Fruit fly (Drosophila melanogaster) Kc167 (cell line): Measurements from ENCODE around the gene Spn77Bc.

Experiments
- Myc ChIP-seq: fragments of >200 bp; optimal IDR thresholded peaks from 2 replicates; lab custom pipeline; 2017; ENCODE audit warnings: missing external identifiers
- Sin3A ChIP-seq: fragments of >200 bp; optimal IDR thresholded peaks from 2 replicates; lab custom pipeline; 2018; ENCODE audit warnings: missing external identifiers
- h ChIP-seq: fragments of >200 bp; optimal IDR thresholded peaks from 3 replicates; lab custom pipeline; 2018; ENCODE audit warnings: missing external identifiers
- insv ChIP-seq: fragments of >200 bp; optimal IDR thresholded peaks from 3 replicates; lab custom pipeline; 2018; ENCODE audit warnings: missing external identifiers
- psq ChIP-seq: fragments of >200 bp; optimal IDR thresholded peaks from 2 replicates; lab custom pipeline; 2017; ENCODE audit warnings: missing external identifiers
- ttk ChIP-seq: sonication (Bioruptor generic); optimal IDR thresholded peaks from 2 replicates; lab custom pipeline; 2017; ENCODE audit warnings: missing external identifiers

The Spn77Bc gene

DNA sequence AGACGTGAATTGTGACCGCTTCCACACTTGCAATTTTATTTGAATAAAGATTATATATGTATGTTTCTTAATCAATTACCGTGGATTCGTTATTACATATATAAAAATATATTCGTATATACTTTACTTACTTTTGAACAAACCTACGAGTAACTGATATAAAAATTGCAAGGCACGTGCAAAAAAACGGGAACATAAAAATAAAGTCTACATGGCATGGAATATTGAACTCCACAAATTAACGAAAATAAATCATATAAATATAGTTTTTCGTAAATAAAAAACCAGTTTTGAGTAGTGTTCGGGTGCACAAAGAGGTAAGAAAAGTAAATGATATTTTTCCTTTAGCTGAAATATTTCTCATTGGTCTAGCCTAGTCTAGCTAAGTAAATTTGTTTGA is at the start of gene Spn77Bc:
Spn77Bc (plus strand) TSS at position 301 of the 400 bp plus-strand sequence.
- TF ChIP-seq Myc (lab: Kevin White, UChicago), result no peak
- no peak for TF ChIP-seq ttk (lab: Kevin White, UChicago)
- no peak for TF ChIP-seq h

DNA sequence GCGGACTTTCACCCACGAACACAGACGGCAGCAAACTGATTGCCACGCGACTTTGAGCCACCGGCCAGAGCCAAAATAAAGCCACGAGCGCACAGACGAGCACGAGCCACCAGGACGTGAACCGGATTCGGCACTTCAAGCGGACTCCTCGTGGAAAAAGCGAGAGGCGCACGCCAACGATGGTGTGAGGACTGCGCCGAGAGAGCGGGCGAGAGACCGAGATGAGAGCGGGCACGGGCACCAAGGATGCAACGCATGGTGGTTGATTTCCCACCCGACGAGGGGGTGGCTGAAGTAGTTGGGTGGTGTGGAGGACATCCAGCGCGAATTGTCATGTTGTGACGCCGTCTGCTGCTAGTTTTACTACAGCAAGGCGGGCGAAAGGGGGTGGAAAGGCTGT is 47.3 kb upstream of the Spn77Bc start, which contains the start of gene gogo:
gogo (minus strand) TSS at position 39 of the 400 bp plus-strand sequence.
- TF ChIP-seq ttk (lab: Kevin White, UChicago) (no peak), h (no peak), insv (no peak), Sin3A (lab: Kevin White, UChicago) (no peak), psq (no peak), Myc (lab: Kevin White, UChicago) (no peak)

DNA sequence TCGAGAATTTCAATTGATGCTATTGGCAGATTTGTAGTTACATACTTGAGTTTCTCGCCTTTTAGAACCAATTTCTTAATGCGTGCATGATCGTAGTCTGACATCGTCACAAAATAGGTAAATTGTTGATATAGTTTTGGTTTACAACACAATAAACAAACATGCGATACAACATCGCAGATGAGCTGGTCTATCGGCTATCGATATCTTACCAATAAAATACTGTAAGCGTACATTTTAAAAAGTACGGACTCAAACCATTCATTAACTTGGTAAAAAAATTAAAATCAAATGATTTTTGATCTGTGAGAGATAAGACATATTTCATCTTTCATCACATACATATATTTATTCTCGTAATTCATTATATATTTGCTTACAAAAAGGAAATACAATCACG is 45.6 kb upstream of the Spn77Bc start, which contains the start of gene FRG1:
FRG1 (minus strand) TSS at position 175 of the 400 bp plus-strand sequence.
- TF ChIP-seq psq (no peak), insv (no peak), Myc (lab: Kevin White, UChicago) (no peak), h (no peak), Sin3A (lab: Kevin White, UChicago) (no peak), ttk (lab: Kevin White, UChicago) (no peak)

dm6 chr3L:20299110-20299509 is 43.3 kb upstream of the Spn77Bc start, which contains the start of gene SCCRO4:
TSS of gene SCCRO4 (plus strand) at chr3L:20299410.
- TF ChIP-seq Myc (lab: Kevin White, UChicago), result no peak
- no peak for TF ChIP-seq psq
- no peak for TF ChIP-seq ttk (lab: Kevin White, UChicago)
- TF ChIP-seq Sin3A (lab: Kevin White, UChicago), result no peak
- TF ChIP-seq h, result no peak

dm6 chr3L:20302081-20302630 is 40.3 kb upstream of the Spn77Bc start, which contains the start of gene Pex23:
TSS of gene Pex23 (minus strand) at chr3L:20302141.
- no peak for TF ChIP-seq h
- no peak for TF ChIP-seq insv
- no peak for TF ChIP-seq Sin3A (lab: Kevin White, UChicago)
- TF ChIP-seq psq, result no peak
- no peak for TF ChIP-seq ttk (lab: Kevin White, UChicago)
- no peak for TF ChIP-seq Myc (lab: Kevin White, UChicago)

DNA sequence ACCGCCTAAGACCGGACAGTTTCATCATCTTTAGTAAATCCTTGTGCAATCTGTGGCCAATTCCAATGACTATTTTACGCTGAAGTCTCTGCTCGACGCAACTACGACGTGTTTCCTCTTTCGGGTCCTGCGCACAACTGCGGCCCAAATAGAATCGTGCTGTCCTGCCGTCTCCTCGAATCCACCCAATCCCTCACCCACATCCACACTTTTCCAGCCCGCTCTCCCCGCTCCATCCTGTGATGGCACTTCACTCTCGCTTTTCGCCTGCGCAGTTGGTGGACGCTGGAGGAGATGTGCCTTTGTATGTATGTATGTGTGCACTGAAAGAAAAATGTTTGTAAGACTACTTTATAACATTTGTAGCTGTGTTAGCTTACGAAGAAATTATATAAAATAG is 36.3 kb upstream of the Spn77Bc start, which contains the start of gene CG32225:
CG32225 (minus strand) TSS at position 142 of the 400 bp plus-strand sequence.
- no peak for TF ChIP-seq Myc (lab: Kevin White, UChicago)
- no peak for TF ChIP-seq h
- TF ChIP-seq ttk (lab: Kevin White, UChicago), result no peak
- TF ChIP-seq psq, result no peak
- TF ChIP-seq insv, result no peak

dm6 chr3L:20309354-20309753 is 33.1 kb upstream of the Spn77Bc start, which contains the start of gene polo:
TSS of gene polo (plus strand) at chr3L:20309654.
- TF ChIP-seq Sin3A (lab: Kevin White, UChicago) (no peak), Myc (lab: Kevin White, UChicago) (no peak), ttk (lab: Kevin White, UChicago) (no peak), insv (no peak), h (no peak), psq (no peak)

dm6 chr3L:20309758-20310733 is 32.4 kb upstream of the Spn77Bc start:
- TF ChIP-seq insv (peak; percentile 7), psq (no peak), h (no peak)

DNA sequence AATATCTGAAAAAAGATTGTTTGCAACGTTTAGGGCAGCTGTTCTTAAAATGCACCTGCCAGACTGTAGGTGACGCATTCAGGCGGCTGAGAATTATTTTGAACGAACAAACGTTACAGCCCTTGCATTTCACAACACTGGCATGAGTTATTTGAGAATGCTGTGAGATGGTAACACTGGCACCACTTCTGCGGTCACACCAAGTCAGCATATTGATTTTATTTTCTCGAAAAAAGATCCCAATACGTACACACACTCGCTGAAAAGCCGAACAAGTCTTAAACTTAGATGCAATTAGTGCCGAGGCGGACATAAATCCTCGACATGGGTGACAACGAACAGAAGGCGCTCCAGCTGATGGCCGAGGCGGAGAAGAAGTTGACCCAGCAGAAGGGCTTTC is 29.0 kb upstream of the Spn77Bc start, which contains the start of gene alphaSnap:
alphaSnap (plus strand) TSS at position 164 of the 400 bp plus-strand sequence.
- no peak for TF ChIP-seq psq
- TF ChIP-seq insv, result no peak
- no peak for TF ChIP-seq ttk (lab: Kevin White, UChicago)
- no peak for TF ChIP-seq Myc (lab: Kevin White, UChicago)
- no peak for TF ChIP-seq Sin3A (lab: Kevin White, UChicago)
- no peak for TF ChIP-seq h

- no peak for TF ChIP-seq ttk (lab: Kevin White, UChicago)
- no peak for TF ChIP-seq h
- TF ChIP-seq Myc (lab: Kevin White, UChicago), result no peak
- TF ChIP-seq psq, result no peak
- TF ChIP-seq Sin3A (lab: Kevin White, UChicago), result no peak
- no peak for TF ChIP-seq insv
Observed at dm6 chr3L:20316956-20317589, 25.4 kb upstream of the Spn77Bc start, which contains the start of gene Spn77Ba. TSS of gene Spn77Ba (plus strand) at chr3L:20317190.

dm6 chr3L:20317751-20318150 is 24.7 kb upstream of the Spn77Bc start:
- TF ChIP-seq insv (no peak), Myc (lab: Kevin White, UChicago) (no peak), psq (no peak), Sin3A (lab: Kevin White, UChicago) (no peak), h (no peak), ttk (lab: Kevin White, UChicago) (no peak)

DNA sequence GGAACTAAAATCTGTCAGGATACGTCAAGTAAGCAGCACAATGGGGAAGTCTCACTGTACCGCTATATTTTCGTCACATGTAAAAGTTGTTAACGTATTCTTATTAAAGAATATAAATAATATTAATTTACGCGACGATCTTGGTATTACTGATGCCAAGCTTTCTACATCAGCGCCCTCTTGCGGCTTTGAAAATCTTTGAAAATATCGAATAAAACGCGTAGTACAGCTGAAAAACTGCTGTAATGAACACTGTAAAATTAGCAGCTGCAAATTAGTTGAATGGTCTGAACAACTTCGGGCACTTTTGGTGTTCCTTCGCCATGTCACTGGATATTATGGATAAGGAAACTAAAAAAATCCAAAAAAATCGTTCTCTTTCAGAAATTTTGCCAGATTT is 22.4 kb upstream of the Spn77Bc start:
- TF ChIP-seq Sin3A (lab: Kevin White, UChicago) (no peak), Myc (lab: Kevin White, UChicago) (no peak), h (no peak), ttk (lab: Kevin White, UChicago) (no peak), psq (no peak), insv (no peak)
